Worm (Caenorhabditis elegans): Measurements from ENCODE around the gene asp-5.

The asp-5 gene

DNA sequence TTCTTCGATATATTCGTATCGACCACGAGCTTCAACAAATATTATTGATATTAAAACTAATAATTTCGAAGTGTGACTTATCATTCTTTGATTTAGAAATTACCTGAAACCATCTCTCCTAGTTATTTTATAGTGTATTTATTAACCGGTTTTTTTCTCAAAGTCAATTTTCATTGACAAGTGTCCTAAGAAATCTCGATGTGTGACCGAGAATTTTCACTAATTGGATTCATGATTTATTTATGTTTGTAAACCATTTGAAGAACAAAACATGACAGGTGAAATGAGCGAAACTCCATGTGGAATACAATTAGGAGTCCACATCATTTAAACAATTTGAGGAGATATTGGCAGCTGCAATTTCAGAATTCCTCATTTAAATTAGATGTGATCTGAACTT lies 8.7 kb upstream of the asp-5 start, which contains the start of gene C16D9.8:
Gene C16D9.8, minus strand, starts transcription at position 101 of the 400 bp plus-strand sequence.
- TF ChIP-seq unc-39 (tag; optimal IDR thresholded peaks at IDR 0.05) (no peak), ZK546.5 (tag; optimal IDR thresholded peaks at IDR 0.05) (no peak), fkh-10 (GFP tag; optimal IDR thresholded peaks at IDR 0.05) (no peak), snpc-4 (tag; optimal IDR thresholded peaks at IDR 0.05) (no peak), skn-1 (tag; optimal IDR thresholded peaks at IDR 0.05) (no peak), ceh-9 (tag; optimal IDR thresholded peaks at IDR 0.05) (no peak), R02D3.7 (tag; optimal IDR thresholded peaks at IDR 0.05) (no peak), mdl-1 (tag; optimal IDR thresholded peaks at IDR 0.05) (no peak), nhr-76 (tag; optimal IDR thresholded peaks at IDR 0.05) (no peak), fkh-2 (tag; optimal IDR thresholded peaks at IDR 0.05) (no peak), elt-3 (tag; optimal IDR thresholded peaks at IDR 0.05) (no peak), zag-1 (tag; optimal IDR thresholded peaks at IDR 0.05) (no peak), tbx-2 (tag; optimal IDR thresholded peaks at IDR 0.05) (no peak)

- TF ChIP-seq nfya-1 (tag; optimal IDR thresholded peaks at IDR 0.05; ENCODE audit: insufficient read depth) = no peak
- no peak for TF ChIP-seq ztf-11 (tag; optimal IDR thresholded peaks at IDR 0.05)
- no peak for TF ChIP-seq elt-2 (tag; optimal IDR thresholded peaks at IDR 0.05)
- no peak for TF ChIP-seq unc-39 (tag; optimal IDR thresholded peaks at IDR 0.05)
- TF ChIP-seq ama-1 (optimal IDR thresholded peaks at IDR 0.05) = no peak
Observed at ce11 chrV:8263941-8264340, 8.2 kb upstream of the asp-5 start, which contains the start of gene C16D9.9. Gene C16D9.9 (plus strand): TSS chrV:8264241.

DNA sequence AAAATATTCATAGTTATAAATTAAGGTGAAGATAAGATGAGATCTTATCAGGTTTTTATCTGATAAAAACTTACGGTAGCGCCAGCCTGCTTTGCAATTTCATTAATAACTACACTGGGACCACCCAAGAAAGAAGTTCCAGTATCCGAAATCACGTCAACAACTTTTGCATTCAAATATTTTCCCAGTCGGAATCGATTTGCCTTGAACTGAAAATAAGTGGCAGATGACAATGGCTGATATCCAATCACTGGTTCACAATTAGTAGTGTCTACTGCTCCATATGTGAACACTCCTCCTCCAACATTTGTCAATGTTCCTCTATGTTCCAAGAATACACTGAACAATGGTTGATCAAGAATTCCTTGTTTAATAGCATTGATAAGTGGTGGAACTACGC lies 6.0 kb upstream of the asp-5 start, which contains the start of gene F21F8.5:
Gene F21F8.5, minus strand, starts transcription at position 101 of the 400 bp plus-strand sequence.
- no peak for TF ChIP-seq ztf-4 (tag; optimal IDR thresholded peaks at IDR 0.05)
- TF ChIP-seq fkh-10 (GFP tag; optimal IDR thresholded peaks at IDR 0.05) = no peak
- no peak for TF ChIP-seq ceh-82 (tag; optimal IDR thresholded peaks at IDR 0.05)
- no peak for TF ChIP-seq fkh-2 (tag; optimal IDR thresholded peaks at IDR 0.05)
- no peak for TF ChIP-seq nhr-43 (tag; optimal IDR thresholded peaks at IDR 0.05; ENCODE audit: poor library complexity, severe bottlenecking)
- TF ChIP-seq lin-15B (tag; optimal IDR thresholded peaks at IDR 0.05) = no peak
- no peak for TF ChIP-seq ceh-16 (tag; optimal IDR thresholded peaks at IDR 0.05)
- no peak for TF ChIP-seq nhr-28 (tag; optimal IDR thresholded peaks at IDR 0.05)
- no peak for TF ChIP-seq eor-1 (tag; optimal IDR thresholded peaks at IDR 0.05)
- TF ChIP-seq nhr-77 (tag; optimal IDR thresholded peaks at IDR 0.05) = no peak
- no peak for TF ChIP-seq hmg-11 (tag; optimal IDR thresholded peaks at IDR 0.05)
- no peak for TF ChIP-seq ceh-9 (tag; optimal IDR thresholded peaks at IDR 0.05)
- no peak for TF ChIP-seq fos-1 (tag; optimal IDR thresholded peaks at IDR 0.05)
- TF ChIP-seq elt-2 (tag; optimal IDR thresholded peaks at IDR 0.05) = no peak
- no peak for TF ChIP-seq nhr-76 (tag; optimal IDR thresholded peaks at IDR 0.05)
- TF ChIP-seq pha-4 (tag; optimal IDR thresholded peaks at IDR 0.05) = no peak

DNA sequence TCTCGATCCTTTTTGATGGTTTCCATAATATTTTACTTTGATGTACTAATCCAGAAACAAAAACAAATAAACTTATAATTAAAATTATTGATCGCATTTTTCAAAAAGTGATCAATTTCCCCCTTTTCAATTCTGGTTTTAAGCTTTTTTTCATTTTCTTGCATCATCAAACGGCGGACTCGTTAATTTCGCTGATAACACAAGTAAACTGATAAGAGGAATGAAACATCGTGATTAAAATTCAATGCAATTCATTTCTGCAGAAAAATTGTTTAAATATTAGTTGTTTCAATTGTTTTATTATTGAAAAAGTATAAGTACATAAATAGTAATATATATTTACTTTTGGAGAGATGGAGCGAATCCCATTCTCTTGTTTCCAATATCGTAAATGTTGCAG lies 4.9 kb upstream of the asp-5 start:
- TF ChIP-seq nhr-77 (tag; optimal IDR thresholded peaks at IDR 0.05) (peak; percentile 55), fkh-10 (GFP tag; optimal IDR thresholded peaks at IDR 0.05) (no peak), pqm-1 (tag; optimal IDR thresholded peaks at IDR 0.05) (peak; percentile 91), jun-1 (tag; optimal IDR thresholded peaks at IDR 0.05) (peak; percentile 43), skn-1 (tag; optimal IDR thresholded peaks at IDR 0.05) (peak; percentile 5), elt-2 (tag; optimal IDR thresholded peaks at IDR 0.05) (peak; percentile 96), eor-1 (tag; optimal IDR thresholded peaks at IDR 0.05) (no peak), ZK546.5 (tag; optimal IDR thresholded peaks at IDR 0.05) (no peak)

DNA sequence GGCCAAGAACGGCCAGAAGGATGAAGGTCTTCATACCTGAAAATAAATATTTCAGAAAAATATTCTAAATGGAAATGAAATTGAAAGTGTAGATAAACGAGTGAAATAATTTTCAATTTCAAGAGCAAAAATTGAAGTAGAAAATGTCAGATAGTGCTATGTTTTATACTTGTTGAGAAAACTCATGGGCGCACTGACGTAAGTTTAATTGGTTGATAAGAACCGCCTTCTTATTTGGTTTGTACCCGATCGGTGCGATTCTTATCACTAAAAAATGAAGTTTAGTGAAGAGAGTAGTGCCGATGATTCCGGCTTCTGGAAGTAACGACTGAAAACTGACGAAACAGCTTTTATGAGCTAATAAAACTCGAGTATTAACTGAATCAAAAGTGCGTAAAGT lies 3.3 kb upstream of the asp-5 start, which contains the start of the genes asp-6 and asp-12:
Gene asp-6, minus strand, starts transcription at position 36 of the 400 bp plus-strand sequence.
Gene asp-12, plus strand, starts transcription at position 309 of the 400 bp plus-strand sequence.
- peak; percentile 26 for TF ChIP-seq jun-1 (tag; optimal IDR thresholded peaks at IDR 0.05)
- no peak for TF ChIP-seq aly-2 (tag; optimal IDR thresholded peaks at IDR 0.05)
- no peak for TF ChIP-seq lin-15B (tag; optimal IDR thresholded peaks at IDR 0.05)
- TF ChIP-seq nhr-28 (tag; optimal IDR thresholded peaks at IDR 0.05) = no peak
- peak; percentile 80 for TF ChIP-seq pqm-1 (tag; optimal IDR thresholded peaks at IDR 0.05)
- TF ChIP-seq sea-2 (GFP tag; optimal IDR thresholded peaks at IDR 0.05) = no peak
- TF ChIP-seq nhr-25 (tag; optimal IDR thresholded peaks at IDR 0.05) = no peak
- TF ChIP-seq ceh-28 (tag; optimal IDR thresholded peaks at IDR 0.05) = no peak
- TF ChIP-seq snpc-4 (tag; optimal IDR thresholded peaks at IDR 0.05) = no peak
- TF ChIP-seq fos-1 (tag; optimal IDR thresholded peaks at IDR 0.05) = peak; percentile 3
- peak; percentile 92 for TF ChIP-seq elt-2 (tag; optimal IDR thresholded peaks at IDR 0.05)
- peak; percentile 38 for TF ChIP-seq pha-4 (tag; optimal IDR thresholded peaks at IDR 0.05)
- TF ChIP-seq elt-1 (tag; optimal IDR thresholded peaks at IDR 0.05) = no peak
